Fruit fly (Drosophila melanogaster) whole organism, embryonic: ENCODE measurements around the gene CG42268.

Experiments
- Ada2b ChIP-seq: fragments of 200-800 bp; sonication (Bioruptor generic); IDR thresholded peaks from 2 replicates; pipeline ENCODE4 v1.3.6; 2022; ENCODE audit warnings: missing biosample characterization, missing genetic modification characterization
- Atf3 ChIP-seq: fragments of 200-800 bp; sonication (Bioruptor generic); optimal IDR thresholded peaks from 3 replicates; lab custom pipeline; 2016; ENCODE audit warnings: missing biosample characterization, missing genetic modification characterization
- BEAF-32 ChIP-seq: fragments of 200-800 bp; sonication (Bioruptor generic); optimal IDR thresholded peaks from 3 replicates; lab custom pipeline; 2017; ENCODE audit warnings: missing biosample characterization, missing genetic modification characterization, mild to moderate bottlenecking, moderate library complexity, missing genetic modification reagents
- CG10654 ChIP-seq: fragments of 200-800 bp; sonication (Bioruptor generic); optimal IDR thresholded peaks from 2 replicates; lab custom pipeline; 2016; ENCODE audit warnings: missing biosample characterization, missing genetic modification characterization
- CG11247 ChIP-seq: fragments of 200-800 bp; sonication (Bioruptor generic); IDR thresholded peaks from 2 replicates; pipeline ENCODE4 v1.3.6; 2022; ENCODE audit warnings: missing biosample characterization, missing genetic modification characterization
- CG12219 ChIP-seq: fragments of 200-800 bp; sonication (Bioruptor generic); optimal IDR thresholded peaks from 3 replicates; lab custom pipeline; 2018; ENCODE audit warnings: missing biosample characterization, mild to moderate bottlenecking, missing genetic modification characterization
- CG12769 ChIP-seq: fragments of 200-800 bp; sonication (Bioruptor generic); optimal IDR thresholded peaks from 2 replicates; lab custom pipeline; 2019; ENCODE audit warnings: missing biosample characterization, mild to moderate bottlenecking, missing genetic modification characterization, moderate library complexity
- CG14667 ChIP-seq: fragments of 200-800 bp; sonication (Bioruptor generic); IDR thresholded peaks from 2 replicates; pipeline ENCODE4 v1.3.6; 2022; ENCODE audit warnings: missing biosample characterization, missing genetic modification characterization
- CG15514 ChIP-seq: fragments of 200-800 bp; sonication (Bioruptor generic); optimal IDR thresholded peaks from 3 replicates; lab custom pipeline; 2017; ENCODE audit warnings: missing biosample characterization, missing genetic modification characterization, mild to moderate bottlenecking, moderate library complexity, missing genetic modification reagents
- CG2116 ChIP-seq: fragments of 200-800 bp; sonication (Bioruptor generic); optimal IDR thresholded peaks from 3 replicates; lab custom pipeline; 2018; ENCODE audit warnings: missing biosample characterization, mild to moderate bottlenecking, missing genetic modification characterization
- CG2202 ChIP-seq: fragments of 200-800 bp; sonication (Bioruptor generic); optimal IDR thresholded peaks from 2 replicates; lab custom pipeline; 2018; ENCODE audit warnings: missing biosample characterization, mild to moderate bottlenecking, missing genetic modification characterization
- CG31388 ChIP-seq: fragments of 200-800 bp; sonication (Bioruptor generic); optimal IDR thresholded peaks from 2 replicates; lab custom pipeline; 2016; ENCODE audit warnings: missing biosample characterization, missing genetic modification characterization
- CG34376 ChIP-seq: fragments of 200-800 bp; sonication (Bioruptor generic); optimal IDR thresholded peaks from 2 replicates; lab custom pipeline; 2018; ENCODE audit warnings: missing biosample characterization, mild to moderate bottlenecking, missing genetic modification characterization
- CG3995 ChIP-seq: fragments of 200-800 bp; sonication (Bioruptor generic); optimal IDR thresholded peaks from 3 replicates; lab custom pipeline; 2016; ENCODE audit warnings: missing biosample characterization, missing genetic modification characterization
- CG4617 ChIP-seq: fragments of 200-800 bp; sonication (Bioruptor generic); optimal IDR thresholded peaks from 3 replicates; lab custom pipeline; 2016; ENCODE audit warnings: missing biosample characterization, missing genetic modification characterization, borderline replicate concordance
- CG4854 ChIP-seq: fragments of 200-800 bp; sonication (Bioruptor generic); optimal IDR thresholded peaks from 2 replicates; lab custom pipeline; 2016; ENCODE audit warnings: missing biosample characterization, missing genetic modification characterization, inconsistent platforms
- CG8281 ChIP-seq: fragments of 200-800 bp; sonication (Bioruptor generic); optimal IDR thresholded peaks from 2 replicates; lab custom pipeline; 2018; ENCODE audit warnings: missing biosample characterization, mild to moderate bottlenecking, missing genetic modification characterization, moderate library complexity
- CG8290 ChIP-seq, 3 experiments: fragments of 200-800 bp; sonication (Bioruptor generic); optimal IDR thresholded peaks; 2 replicates each; lab custom pipeline; 2016 to 2019; ENCODE audit warnings: missing biosample characterization in 3 of 3, missing genetic modification characterization in 3 of 3, mild to moderate bottlenecking in 2 of 3, moderate library complexity in 1 of 3
- CG9817 ChIP-seq: fragments of 200-800 bp; sonication (Bioruptor generic); optimal IDR thresholded peaks from 2 replicates; lab custom pipeline; 2018; ENCODE audit warnings: missing biosample characterization, mild to moderate bottlenecking, missing genetic modification characterization, moderate library complexity
- CoRest ChIP-seq: fragments of 200-800 bp; sonication (Bioruptor generic); optimal IDR thresholded peaks from 3 replicates; lab custom pipeline; 2018; ENCODE audit warnings: missing biosample characterization, mild to moderate bottlenecking, missing genetic modification characterization, moderate library complexity
- E2f1 ChIP-seq: fragments of 200-800 bp; sonication (Bioruptor generic); IDR thresholded peaks from 2 replicates; pipeline ENCODE4 v1.3.6; 2022; ENCODE audit warnings: missing biosample characterization, missing genetic modification characterization
- HLH3B ChIP-seq: fragments of 200-800 bp; sonication (Bioruptor generic); IDR thresholded peaks from 2 replicates; pipeline ENCODE4 v1.3.6; 2022; ENCODE audit warnings: missing biosample characterization, missing genetic modification characterization
- HmgZ ChIP-seq: fragments of 200-800 bp; sonication (Bioruptor generic); optimal IDR thresholded peaks from 2 replicates; lab custom pipeline; 2018; ENCODE audit warnings: missing biosample characterization, mild to moderate bottlenecking, missing genetic modification characterization
- Hmr ChIP-seq: fragments of 200-800 bp; sonication (Bioruptor generic); optimal IDR thresholded peaks from 3 replicates; lab custom pipeline; 2017; ENCODE audit warnings: mild to moderate bottlenecking, missing biosample characterization, missing genetic modification reagents, missing genetic modification characterization
- Hmx ChIP-seq: fragments of 200-800 bp; sonication (Bioruptor generic); optimal IDR thresholded peaks from 2 replicates; lab custom pipeline; 2016; ENCODE audit warnings: missing biosample characterization, missing genetic modification characterization
- Myb ChIP-seq: fragments of 200-800 bp; sonication (Bioruptor generic); optimal IDR thresholded peaks from 2 replicates; lab custom pipeline; 2016; ENCODE audit warnings: missing biosample characterization, missing genetic modification characterization
- PHDP ChIP-seq: fragments of 200-800 bp; sonication (Bioruptor generic); optimal IDR thresholded peaks from 3 replicates; lab custom pipeline; 2018; ENCODE audit warnings: missing biosample characterization, mild to moderate bottlenecking, missing genetic modification characterization, moderate library complexity
- Rfx ChIP-seq: fragments of 200-800 bp; sonication (Bioruptor generic); IDR thresholded peaks from 2 replicates; pipeline ENCODE4 v1.3.6; 2022; ENCODE audit warnings: missing biosample characterization, missing genetic modification characterization
- Sox102F ChIP-seq: fragments of 200-800 bp; sonication (Bioruptor generic); optimal IDR thresholded peaks from 2 replicates; lab custom pipeline; 2018; ENCODE audit warnings: missing biosample characterization, mild to moderate bottlenecking, missing genetic modification characterization, moderate library complexity
- Trl ChIP-seq, 3 experiments: fragments of >200 bp in 2 of 3; fragments of 200-800 bp in 1 of 3; sonication (Bioruptor generic) in 1 of 3; optimal IDR thresholded peaks; 2 replicates in 1 of 3; 3 replicates in 2 of 3; lab custom pipeline; 2016 to 2017; ENCODE audit warnings: missing biosample characterization in 1 of 3, missing genetic modification characterization in 1 of 3
- ab ChIP-seq: fragments of 200-800 bp; sonication (Bioruptor generic); optimal IDR thresholded peaks from 2 replicates; lab custom pipeline; 2016; ENCODE audit warnings: missing biosample characterization, missing genetic modification characterization
- az2 ChIP-seq: fragments of 200-800 bp; sonication (Bioruptor generic); optimal IDR thresholded peaks from 3 replicates; lab custom pipeline; 2016; ENCODE audit warnings: missing biosample characterization, missing genetic modification characterization
- caup ChIP-seq: fragments of 200-800 bp; sonication (Bioruptor generic); optimal IDR thresholded peaks from 3 replicates; lab custom pipeline; 2017; ENCODE audit warnings: missing biosample characterization, mild to moderate bottlenecking, missing genetic modification characterization, moderate library complexity; ENCODE audit not compliant: severe bottlenecking
- croc ChIP-seq: fragments of 200-800 bp; sonication (Bioruptor generic); conservative IDR thresholded peaks from 3 replicates; pipeline ENCODE4 v1.3.6; 2022; ENCODE audit warnings: missing biosample characterization, missing genetic modification characterization
- dmrt11E ChIP-seq: fragments of 200-800 bp; sonication (Bioruptor generic); optimal IDR thresholded peaks from 3 replicates; lab custom pipeline; 2018; ENCODE audit warnings: missing biosample characterization, mild to moderate bottlenecking, missing genetic modification characterization, moderate library complexity
- en ChIP-seq: fragments of 200-800 bp; sonication (Bioruptor generic); optimal IDR thresholded peaks from 2 replicates; lab custom pipeline; 2016; ENCODE audit warnings: missing biosample characterization, missing genetic modification characterization
- exex ChIP-seq: fragments of 200-800 bp; sonication (Bioruptor generic); optimal IDR thresholded peaks from 4 replicates; lab custom pipeline; 2018; ENCODE audit warnings: missing biosample characterization, mild to moderate bottlenecking, missing genetic modification characterization, moderate library complexity
- gem ChIP-seq: fragments of 200-800 bp; sonication (Bioruptor generic); optimal IDR thresholded peaks from 2 replicates; lab custom pipeline; 2019; ENCODE audit warnings: missing biosample characterization, mild to moderate bottlenecking, missing genetic modification characterization, moderate library complexity
- gsb-n ChIP-seq: fragments of 200-800 bp; sonication (Bioruptor generic); optimal IDR thresholded peaks from 3 replicates; lab custom pipeline; 2018; ENCODE audit warnings: missing biosample characterization, mild to moderate bottlenecking, missing genetic modification characterization
- ham ChIP-seq: fragments of 200-800 bp; sonication (Bioruptor generic); IDR thresholded peaks from 2 replicates; pipeline ENCODE4 v1.3.6; 2022; ENCODE audit warnings: missing biosample characterization, missing genetic modification characterization
- hb ChIP-seq: fragments of 200-800 bp; sonication (Bioruptor generic); IDR thresholded peaks from 3 replicates; pipeline ENCODE4 v1.3.6; 2022; ENCODE audit warnings: missing biosample characterization, missing genetic modification characterization; ENCODE audit not compliant: partially characterized antibody
- lab ChIP-seq: fragments of 200-800 bp; sonication (Bioruptor generic); optimal IDR thresholded peaks from 3 replicates; lab custom pipeline; 2017; ENCODE audit warnings: missing biosample characterization, missing genetic modification characterization, mild to moderate bottlenecking, moderate library complexity, missing genetic modification reagents
- mam ChIP-seq: fragments of 200-800 bp; sonication (Bioruptor generic); optimal IDR thresholded peaks from 3 replicates; lab custom pipeline; 2016; ENCODE audit warnings: missing biosample characterization, missing genetic modification characterization
- nerfin-1 ChIP-seq: fragments of 200-800 bp; sonication (Bioruptor generic); optimal IDR thresholded peaks from 3 replicates; lab custom pipeline; 2019; ENCODE audit warnings: missing biosample characterization, mild to moderate bottlenecking, missing genetic modification characterization, moderate library complexity
- peb ChIP-seq: fragments of 200-800 bp; sonication (Bioruptor generic); IDR thresholded peaks from 2 replicates; pipeline ENCODE4 v1.3.6; 2022; ENCODE audit warnings: missing biosample characterization, missing genetic modification characterization
- pho ChIP-seq: fragments of 200-800 bp; sonication (Bioruptor generic); optimal IDR thresholded peaks from 2 replicates; lab custom pipeline; 2016; ENCODE audit warnings: missing biosample characterization, missing genetic modification characterization
- pros ChIP-seq: fragments of 200-800 bp; sonication (Bioruptor generic); optimal IDR thresholded peaks from 3 replicates; lab custom pipeline; 2019; ENCODE audit warnings: missing biosample characterization, mild to moderate bottlenecking, missing genetic modification characterization, moderate library complexity
- stwl ChIP-seq: fragments of 200-800 bp; sonication (Bioruptor generic); optimal IDR thresholded peaks from 3 replicates; lab custom pipeline; 2018; ENCODE audit warnings: missing biosample characterization, mild to moderate bottlenecking, missing genetic modification characterization, moderate library complexity
- tio ChIP-seq: fragments of 200-800 bp; sonication (Bioruptor generic); optimal IDR thresholded peaks from 2 replicates; lab custom pipeline; 2017; ENCODE audit warnings: missing biosample characterization, missing genetic modification characterization, inconsistent platforms

CG42268 gene

DNA sequence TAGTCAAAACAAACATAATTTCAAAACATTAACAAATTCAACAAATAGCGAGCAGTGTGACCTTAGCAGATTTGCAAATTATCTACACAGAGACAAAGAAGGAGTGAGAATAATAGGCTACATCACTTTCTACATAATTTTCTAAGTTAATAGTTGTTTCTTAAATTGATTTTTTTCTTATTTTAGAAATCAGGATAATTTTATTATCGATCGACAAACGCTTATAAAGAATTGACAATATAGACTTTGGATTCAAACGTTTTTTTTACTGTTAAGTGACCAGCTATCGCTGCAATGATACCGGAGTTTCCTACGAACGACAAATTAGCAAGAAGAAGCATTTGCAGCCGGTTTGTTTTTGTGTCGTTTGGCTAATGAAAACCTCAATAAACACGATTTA, 37.1 kb downstream of the CG42268 start, which contains the start of the genes nbs and defl (continued):
- TF ChIP-seq pho (GFP tag; lab: Kevin White, UChicago), result peak; percentile 80
- TF ChIP-seq gem (tag; lab: Kevin White, UChicago), result no peak
- peak; percentile 71 for TF ChIP-seq BEAF-32 (GFP tag; lab: Kevin White, UChicago)
- peak; percentile 75 for TF ChIP-seq CG4617 (GFP tag; lab: Kevin White, UChicago)
- TF ChIP-seq CG31388 (GFP tag; lab: Kevin White, UChicago), result no peak
- peak; percentile 71 for TF ChIP-seq CG11247 (GFP tag; lab: Robert Waterston, UW)
- TF ChIP-seq ham (GFP tag; lab: Robert Waterston, UW), result no peak
- peak; percentile 70 for TF ChIP-seq CG8290 (GFP tag; optimal IDR thresholded peaks at IDR 0.05; lab: Kevin White, UChicago)
- no peak for TF ChIP-seq CG8290 (tag; optimal IDR thresholded peaks at IDR 0.05; lab: Kevin White, UChicago)
- TF ChIP-seq CG3995 (GFP tag; lab: Kevin White, UChicago), result peak; percentile 96
- TF ChIP-seq dmrt11E, result peak; percentile 53
- TF ChIP-seq Trl (optimal IDR thresholded peaks at IDR 0.05; lab: Kevin White, UChicago), result no peak
- TF ChIP-seq Trl (GFP tag; optimal IDR thresholded peaks at IDR 0.05; lab: Kevin White, UChicago), result peak; percentile 48
- TF ChIP-seq lab (GFP tag; lab: Kevin White, UChicago), result no peak
- peak; percentile 56 for TF ChIP-seq PHDP (tag; lab: Kevin White, UChicago)
- TF ChIP-seq CoRest, result peak; percentile 82
- TF ChIP-seq hb (GFP tag; lab: Robert Waterston, UW), result no peak
- peak; percentile 55 for TF ChIP-seq croc (GFP tag; lab: Robert Waterston, UW)
- TF ChIP-seq HLH3B (GFP tag; lab: Robert Waterston, UW), result peak; percentile 63
- no peak for TF ChIP-seq tio (GFP tag; lab: Kevin White, UChicago)
- TF ChIP-seq peb, result no peak
- TF ChIP-seq stwl (tag; lab: Kevin White, UChicago), result peak; percentile 59
- TF ChIP-seq CG9817 (tag; lab: Kevin White, UChicago), result peak; percentile 61
- no peak for TF ChIP-seq CG12769
- TF ChIP-seq Rfx (GFP tag; lab: Robert Waterston, UW), result peak; percentile 81
- TF ChIP-seq ab, result no peak
- no peak for TF ChIP-seq gsb-n (tag; lab: Kevin White, UChicago)
- peak; percentile 48 for TF ChIP-seq Myb (GFP tag; lab: Kevin White, UChicago)
- TF ChIP-seq CG2202 (tag; lab: Kevin White, UChicago), result no peak
- TF ChIP-seq CG2116 (GFP tag; lab: Kevin White, UChicago), result peak; percentile 7
- TF ChIP-seq Ada2b (GFP tag; lab: Robert Waterston, UW), result peak; percentile 62
- no peak for TF ChIP-seq en (GFP tag; lab: Kevin White, UChicago)
- TF ChIP-seq CG14667 (GFP tag; lab: Robert Waterston, UW), result peak; percentile 76
- no peak for TF ChIP-seq Sox102F
- TF ChIP-seq az2, result peak; percentile 64
- no peak for TF ChIP-seq Hmx
- TF ChIP-seq CG15514 (GFP tag; lab: Kevin White, UChicago), result no peak
- TF ChIP-seq CG12219, result no peak
- peak; percentile 37 for TF ChIP-seq Atf3 (GFP tag; lab: Kevin White, UChicago)
- TF ChIP-seq Hmr (GFP tag; lab: Kevin White, UChicago), result no peak
- peak; percentile 72 for TF ChIP-seq E2f1 (GFP tag; lab: Robert Waterston, UW)
- peak; percentile 88 for TF ChIP-seq mam (GFP tag; lab: Kevin White, UChicago)
- TF ChIP-seq caup (GFP tag; lab: Kevin White, UChicago), result no peak
- TF ChIP-seq exex (tag; lab: Kevin White, UChicago), result peak; percentile 36
- peak; percentile 58 for TF ChIP-seq HmgZ
- peak; percentile 50 for TF ChIP-seq CG10654 (GFP tag; lab: Kevin White, UChicago)
- TF ChIP-seq nerfin-1 (tag; lab: Kevin White, UChicago), result peak; percentile 45
- no peak for TF ChIP-seq pros (GFP tag; lab: Kevin White, UChicago)
- TF ChIP-seq CG4854 (GFP tag; lab: Kevin White, UChicago), result peak; percentile 48
- peak; percentile 38 for TF ChIP-seq CG34376 (GFP tag; lab: Kevin White, UChicago)
- no peak for TF ChIP-seq CG8281 (tag; lab: Kevin White, UChicago)
